Worm (Caenorhabditis elegans) whole organism, young adult: Measurements from ENCODE around the gene nra-1.
A peak's percentile ranks its signal among the peaks of the same experiment; 100 is the strongest.

Source experiments
- B0019.2 ChIP-seq: fragments of 200-800 bp; sonication (Bioruptor generic); conservative IDR thresholded peaks from 2 replicates; pipeline ENCODE4 v1.3.6; 2022; ENCODE audit warnings: missing genetic modification reagents, missing genetic modification characterization, missing compliant biosample characterization
- C17E4.6 ChIP-seq: fragments of 200-800 bp; sonication (Bioruptor generic); IDR thresholded peaks from 2 replicates; pipeline ENCODE4 v1.3.6; 2022; ENCODE audit warnings: missing genetic modification reagents, missing genetic modification characterization, missing compliant biosample characterization
- D2030.7 ChIP-seq: fragments of 200-800 bp; sonication (Bioruptor generic); IDR thresholded peaks from 2 replicates; pipeline ENCODE4 v1.3.6; 2022; ENCODE audit warnings: missing genetic modification reagents, missing genetic modification characterization, missing compliant biosample characterization
- F23B12.7 ChIP-seq: sonication (generic microtip); optimal IDR thresholded peaks from 2 replicates; lab custom pipeline; 2017; ENCODE audit warnings: missing genetic modification characterization, mild to moderate bottlenecking, missing compliant biosample characterization, antibody characterized with exemption, moderate library complexity; ENCODE audit not compliant: insufficient read depth
- F37B4.10 ChIP-seq: fragments of 200-800 bp; sonication (Bioruptor generic); IDR thresholded peaks from 2 replicates; pipeline ENCODE4 v1.3.6; 2022; ENCODE audit warnings: missing genetic modification characterization, missing compliant biosample characterization
- Y56A3A.18 ChIP-seq: fragments of 200-800 bp; sonication (Bioruptor generic); IDR thresholded peaks from 2 replicates; pipeline ENCODE4 v1.3.6; 2022; ENCODE audit warnings: missing genetic modification reagents, missing genetic modification characterization, missing compliant biosample characterization
- ZK185.1 ChIP-seq: sonication (generic microtip); optimal IDR thresholded peaks from 2 replicates; lab custom pipeline; 2016; ENCODE audit warnings: mild to moderate bottlenecking, missing genetic modification characterization, missing compliant biosample characterization; ENCODE audit not compliant: poor library complexity, severe bottlenecking
- akir-1 ChIP-seq: fragments of 200-800 bp; sonication (Bioruptor generic); optimal IDR thresholded peaks from 2 replicates; lab custom pipeline; 2018; ENCODE audit warnings: mild to moderate bottlenecking, missing genetic modification characterization, moderate library complexity, missing compliant biosample characterization
- ama-1 ChIP-seq, 3 experiments: fragments of 150-350 bp in 1 of 3; sonication (generic microtip) in 2 of 3; optimal IDR thresholded peaks; 2 replicates each; lab custom pipeline; 2014 to 2018; ENCODE audit warnings: missing biosample characterization in 2 of 3, missing genetic modification characterization in 2 of 3, missing genetic modification reagents in 2 of 3
- attf-3 ChIP-seq: fragments of 200-800 bp; sonication (Bioruptor generic); conservative IDR thresholded peaks from 2 replicates; pipeline ENCODE4 v1.3.6; 2022; ENCODE audit warnings: missing genetic modification reagents, missing genetic modification characterization, missing compliant biosample characterization
- cebp-1 ChIP-seq, 2 experiments: fragments of 200-800 bp in 1 of 2; sonication (Bioruptor generic) in 1 of 2; sonication (generic microtip) in 1 of 2; IDR thresholded peaks in 1 of 2; optimal IDR thresholded peaks in 1 of 2; 2 replicates each; pipeline versions ENCODE4 v1.3.6 to Lab custom; 2017 to 2022; ENCODE audit warnings: missing compliant biosample characterization in 2 of 2, missing genetic modification characterization in 2 of 2, mild to moderate bottlenecking in 1 of 2, missing genetic modification reagents in 1 of 2, moderate library complexity in 1 of 2
- ceh-27 ChIP-seq: fragments of 200-800 bp; sonication (Bioruptor generic); optimal IDR thresholded peaks from 2 replicates; lab custom pipeline; 2018; ENCODE audit warnings: mild to moderate bottlenecking, missing genetic modification characterization, moderate library complexity, missing compliant biosample characterization
- ceh-58 ChIP-seq: fragments of 200-800 bp; sonication (Bioruptor generic); IDR thresholded peaks from 2 replicates; pipeline ENCODE4 v1.3.6; 2022; ENCODE audit warnings: missing genetic modification characterization, missing compliant biosample characterization
- ceh-79 ChIP-seq: sonication (generic microtip); optimal IDR thresholded peaks from 2 replicates; lab custom pipeline; 2017; ENCODE audit warnings: mild to moderate bottlenecking, missing genetic modification characterization, missing compliant biosample characterization
- dox-1 ChIP-seq: fragments of 200-800 bp; sonication (Bioruptor generic); IDR thresholded peaks from 2 replicates; pipeline ENCODE4 v1.3.6; 2022; ENCODE audit warnings: missing genetic modification reagents, missing genetic modification characterization, missing compliant biosample characterization
- dpff-1 ChIP-seq: sonication (generic microtip); optimal IDR thresholded peaks from 2 replicates; lab custom pipeline; 2017; ENCODE audit warnings: mild to moderate bottlenecking, missing genetic modification characterization, missing compliant biosample characterization
- dpl-1 ChIP-seq: fragments of 150-350 bp; optimal IDR thresholded peaks from 2 replicates; lab custom pipeline; 2014; ENCODE audit warnings: missing biosample characterization, missing genetic modification reagents, missing genetic modification characterization
- efl-1 ChIP-seq: fragments of 150-350 bp; optimal IDR thresholded peaks from 2 replicates; lab custom pipeline; 2014; ENCODE audit warnings: missing biosample characterization, missing genetic modification reagents, missing genetic modification characterization
- egl-18 ChIP-seq: fragments of 200-800 bp; sonication (Bioruptor generic); IDR thresholded peaks from 2 replicates; pipeline ENCODE4 v1.3.6; 2022; ENCODE audit warnings: missing genetic modification reagents, missing genetic modification characterization, missing compliant biosample characterization
- hmg-20 ChIP-seq: fragments of 200-800 bp; sonication (Bioruptor generic); IDR thresholded peaks from 2 replicates; pipeline ENCODE4 v1.3.6; 2022; ENCODE audit warnings: missing genetic modification reagents, missing genetic modification characterization, missing compliant biosample characterization
- hsf-1 ChIP-seq: fragments of 200-800 bp; sonication (Bioruptor generic); IDR thresholded peaks from 2 replicates; pipeline ENCODE4 v1.3.6; 2022; ENCODE audit warnings: missing genetic modification reagents, missing genetic modification characterization, missing compliant biosample characterization
- lag-1 ChIP-seq: fragments of 200-800 bp; sonication (Bioruptor generic); IDR thresholded peaks from 2 replicates; pipeline ENCODE4 v1.3.6; 2022; ENCODE audit warnings: missing genetic modification reagents, missing genetic modification characterization, missing compliant biosample characterization
- let-526 ChIP-seq: fragments of 200-800 bp; sonication (Bioruptor generic); IDR thresholded peaks from 2 replicates; pipeline ENCODE4 v1.3.6; 2022; ENCODE audit warnings: missing genetic modification reagents, missing genetic modification characterization, missing compliant biosample characterization
- let-607 ChIP-seq, 2 experiments: fragments of 200-800 bp in 1 of 2; sonication (Bioruptor generic) in 1 of 2; sonication (generic microtip) in 1 of 2; optimal IDR thresholded peaks; 2 replicates each; lab custom pipeline; 2016 to 2018; ENCODE audit warnings: mild to moderate bottlenecking in 2 of 2, missing compliant biosample characterization in 2 of 2, missing genetic modification characterization in 2 of 2, moderate library complexity in 2 of 2, missing genotype in 1 of 2
- lin-26 ChIP-seq: fragments of 200-800 bp; sonication (Bioruptor generic); IDR thresholded peaks from 2 replicates; pipeline ENCODE4 v1.3.6; 2022; ENCODE audit warnings: missing genetic modification reagents, missing genetic modification characterization, missing compliant biosample characterization
- lin-35 ChIP-seq, 3 experiments: fragments of 150-350 bp in 2 of 3; sonication (generic microtip) in 1 of 3; optimal IDR thresholded peaks; 2 replicates each; lab custom pipeline; 2014 to 2018; ENCODE audit warnings: missing biosample characterization in 3 of 3, missing genetic modification characterization in 3 of 3, missing genetic modification reagents in 3 of 3
- lir-1 ChIP-seq: fragments of 200-800 bp; sonication (Bioruptor generic); conservative IDR thresholded peaks from 2 replicates; pipeline ENCODE4 v1.3.6; 2022; ENCODE audit warnings: missing genetic modification reagents, missing genetic modification characterization, missing compliant biosample characterization
- lsl-1 ChIP-seq: fragments of 200-800 bp; sonication (Bioruptor generic); optimal IDR thresholded peaks from 2 replicates; lab custom pipeline; 2018; ENCODE audit warnings: mild to moderate bottlenecking, missing genetic modification characterization, moderate library complexity, missing compliant biosample characterization
- madf-10 ChIP-seq: sonication (generic microtip); optimal IDR thresholded peaks from 2 replicates; lab custom pipeline; 2016; ENCODE audit warnings: mild to moderate bottlenecking, missing genetic modification characterization, missing compliant biosample characterization
- madf-6 ChIP-seq: fragments of 200-800 bp; sonication (Bioruptor generic); IDR thresholded peaks from 2 replicates; pipeline ENCODE4 v1.3.6; 2022; ENCODE audit warnings: missing genetic modification reagents, missing genetic modification characterization, missing compliant biosample characterization
- mel-28 ChIP-seq: sonication (generic microtip); optimal IDR thresholded peaks from 2 replicates; lab custom pipeline; 2016; ENCODE audit warnings: borderline replicate concordance, mild to moderate bottlenecking, missing genetic modification characterization, missing compliant biosample characterization
- nfya-1 ChIP-seq: sonication (generic microtip); optimal IDR thresholded peaks from 2 replicates; lab custom pipeline; 2017; ENCODE audit warnings: antibody characterized with exemption, missing compliant biosample characterization, missing genetic modification characterization, borderline replicate concordance; ENCODE audit not compliant: insufficient read depth
- nfya-2 ChIP-seq: fragments of 200-800 bp; sonication (Bioruptor generic); IDR thresholded peaks from 2 replicates; pipeline ENCODE4 v1.3.6; 2022; ENCODE audit warnings: missing genetic modification reagents, missing genetic modification characterization, missing compliant biosample characterization
- nhr-27 ChIP-seq: fragments of 200-800 bp; sonication (Bioruptor generic); optimal IDR thresholded peaks from 2 replicates; lab custom pipeline; 2018; ENCODE audit warnings: mild to moderate bottlenecking, missing genetic modification characterization, moderate library complexity, missing compliant biosample characterization
- nhr-80 ChIP-seq: sonication (generic microtip); optimal IDR thresholded peaks from 2 replicates; lab custom pipeline; 2016; ENCODE audit warnings: missing genetic modification characterization, missing compliant biosample characterization
- nhr-90 ChIP-seq: sonication (generic microtip); optimal IDR thresholded peaks from 2 replicates; lab custom pipeline; 2016; ENCODE audit warnings: missing genotype, mild to moderate bottlenecking, missing genetic modification characterization, missing compliant biosample characterization
- pha-4 ChIP-seq: fragments of 150-350 bp; sonication (generic microtip); optimal IDR thresholded peaks from 2 replicates; lab custom pipeline; 2014; ENCODE audit warnings: missing biosample characterization, missing genetic modification reagents, missing genetic modification characterization
- rec-8 ChIP-seq, 2 experiments: sonication (generic microtip); optimal IDR thresholded peaks; 2 replicates each; lab custom pipeline; 2016; ENCODE audit warnings: mild to moderate bottlenecking in 2 of 2, missing genetic modification characterization in 2 of 2, missing genetic modification reagents in 2 of 2, missing genotype in 2 of 2, missing biosample characterization in 1 of 2, missing compliant biosample characterization in 1 of 2, moderate library complexity in 1 of 2
- sdz-38 ChIP-seq: sonication (generic microtip); optimal IDR thresholded peaks from 2 replicates; lab custom pipeline; 2016; ENCODE audit warnings: missing genotype, missing genetic modification characterization, missing compliant biosample characterization
- snpc-1.1 ChIP-seq: sonication (generic microtip); optimal IDR thresholded peaks from 2 replicates; lab custom pipeline; 2017; ENCODE audit warnings: missing genetic modification characterization, mild to moderate bottlenecking, missing compliant biosample characterization, antibody characterized with exemption, moderate library complexity, missing genotype, missing genetic modification reagents; ENCODE audit not compliant: insufficient read depth
- snpc-1.3 ChIP-seq: sonication (generic microtip); optimal IDR thresholded peaks from 2 replicates; lab custom pipeline; 2017; ENCODE audit warnings: missing genetic modification characterization, mild to moderate bottlenecking, missing compliant biosample characterization, antibody characterized with exemption, moderate library complexity, missing genotype, missing genetic modification reagents; ENCODE audit not compliant: insufficient read depth
- sptf-2 ChIP-seq: fragments of 200-800 bp; sonication (Bioruptor generic); optimal IDR thresholded peaks from 2 replicates; lab custom pipeline; 2018; ENCODE audit warnings: mild to moderate bottlenecking, missing genetic modification characterization, missing compliant biosample characterization
- zfh-2 ChIP-seq: fragments of 200-800 bp; sonication (Bioruptor generic); conservative IDR thresholded peaks from 2 replicates; pipeline ENCODE4 v1.3.6; 2022; ENCODE audit warnings: missing genetic modification reagents, missing genetic modification characterization, missing compliant biosample characterization
- ztf-25 ChIP-seq: fragments of 200-800 bp; sonication (Bioruptor generic); IDR thresholded peaks from 2 replicates; pipeline ENCODE4 v1.3.6; 2022; ENCODE audit warnings: missing genetic modification reagents, missing genetic modification characterization, missing compliant biosample characterization
- ztf-6 ChIP-seq: fragments of 200-800 bp; sonication (Bioruptor generic); IDR thresholded peaks from 2 replicates; pipeline ENCODE4 v1.3.6; 2022; ENCODE audit warnings: missing genetic modification reagents, missing genetic modification characterization, missing compliant biosample characterization

Gene nra-1

DNA sequence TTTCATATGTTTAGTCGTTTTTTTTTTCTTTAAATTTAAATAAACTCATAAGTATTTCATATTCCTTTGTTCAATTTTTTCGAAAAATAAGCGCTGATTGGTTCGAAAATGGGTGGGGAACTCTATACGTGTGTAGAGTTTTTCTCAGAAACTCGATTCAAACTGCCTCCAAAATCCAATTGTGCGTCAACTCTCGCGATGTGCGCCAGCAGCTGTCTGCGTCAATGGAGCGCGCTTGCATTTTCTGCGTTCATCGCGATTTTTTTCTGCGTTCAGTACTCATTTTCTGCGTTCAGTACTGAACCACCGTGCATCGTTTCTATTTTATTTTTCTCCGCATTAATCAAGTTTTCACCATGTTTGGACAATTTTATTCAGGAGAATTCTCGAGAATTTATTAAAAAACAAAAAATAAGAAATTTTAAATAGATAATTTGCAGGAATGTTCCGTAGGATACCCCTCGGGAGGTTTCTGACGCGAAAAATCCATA, 34.3 kb downstream of the nra-1 start, which contains the start of gene eelo-2 (continued):
- TF ChIP-seq hsf-1 (peak; percentile 93), lir-1 (peak; percentile 95), rec-8 (tag; optimal IDR thresholded peaks at IDR 0.05; lab: Kevin White, UChicago) (peak in 1 of 2 experiments; percentile 22), zfh-2 (peak; percentile 96), let-526 (GFP tag; lab: Robert Waterston, UW) (peak; percentile 95), let-607 (tag; optimal IDR thresholded peaks at IDR 0.05; lab: Kevin White, UChicago) (peak; percentile 81 to 89), dpff-1 (tag; lab: Kevin White, UChicago) (no peak), ZK185.1 (tag; lab: Kevin White, UChicago) (peak; percentile 96), nhr-80 (peak; percentile 89), lin-35 (GFP tag; optimal IDR thresholded peaks at IDR 0.05; lab: Kevin White, UChicago) (peak; percentile 90 to 99 (median 95)), efl-1 (GFP tag; lab: Kevin White, UChicago) (peak; percentile 95), pha-4 (peak; percentile 79), ama-1 (optimal IDR thresholded peaks at IDR 0.05; lab: Kevin White, UChicago) (no peak), ama-1 (GFP tag; optimal IDR thresholded peaks at IDR 0.05; lab: Kevin White, UChicago) (no peak), nhr-27 (tag; lab: Kevin White, UChicago) (no peak), lin-26 (GFP tag; lab: Robert Waterston, UW) (peak; percentile 77), dox-1 (peak; percentile 99), F23B12.7 (tag; lab: Kevin White, UChicago) (peak; percentile 92), Y56A3A.18 (GFP tag; lab: Robert Waterston, UW) (peak; percentile 96), ceh-79 (tag; lab: Kevin White, UChicago) (no peak), ztf-6 (GFP tag; lab: Robert Waterston, UW) (peak; percentile 87), ceh-58 (no peak), sptf-2 (GFP tag; lab: Kevin White, UChicago) (no peak), madf-6 (GFP tag; lab: Robert Waterston, UW) (no peak; the same call in none of the 2 replicates), hmg-20 (GFP tag; lab: Robert Waterston, UW) (peak; percentile 94), nhr-90 (tag; lab: Kevin White, UChicago) (peak; percentile 57), D2030.7 (GFP tag; lab: Robert Waterston, UW) (peak; percentile 97), C17E4.6 (GFP tag; lab: Robert Waterston, UW) (peak; percentile 96), snpc-1.1 (tag; lab: Kevin White, UChicago) (peak; percentile 46), nfya-1 (tag; lab: Kevin White, UChicago) (no peak), lag-1 (peak; percentile 81; the same call in 1 of the 2 replicates), ceh-27 (GFP tag; lab: Kevin White, UChicago) (peak; percentile 97), snpc-1.3 (tag; lab: Kevin White, UChicago) (peak; percentile 93), attf-3 (GFP tag; lab: Robert Waterston, UW) (peak; percentile 63), B0019.2 (GFP tag; lab: Robert Waterston, UW) (peak; percentile 64), ztf-25 (GFP tag; lab: Robert Waterston, UW) (no peak), sdz-38 (tag; lab: Kevin White, UChicago) (no peak), mel-28 (peak; percentile 79), lsl-1 (GFP tag; lab: Kevin White, UChicago) (peak; percentile 82), akir-1 (GFP tag; lab: Kevin White, UChicago) (peak; percentile 78), F37B4.10 (GFP tag; lab: Robert Waterston, UW) (no peak), madf-10 (tag; lab: Kevin White, UChicago) (peak; percentile 92), cebp-1 (GFP tag; IDR thresholded peaks at IDR 0.05; lab: Robert Waterston, UW) (peak; percentile 76), cebp-1 (tag; optimal IDR thresholded peaks at IDR 0.05; lab: Kevin White, UChicago) (peak; percentile 95), dpl-1 (GFP tag; lab: Kevin White, UChicago) (peak; percentile 97), nfya-2 (GFP tag; lab: Robert Waterston, UW) (no peak), egl-18 (GFP tag; lab: Robert Waterston, UW) (peak; percentile 95)
